Fruit fly (Drosophila melanogaster): Measurements from ENCODE around the gene SNF4Agamma.
A peak's percentile ranks its signal among the peaks of the same experiment; 100 is the strongest.

SNF4Agamma gene

DNA sequence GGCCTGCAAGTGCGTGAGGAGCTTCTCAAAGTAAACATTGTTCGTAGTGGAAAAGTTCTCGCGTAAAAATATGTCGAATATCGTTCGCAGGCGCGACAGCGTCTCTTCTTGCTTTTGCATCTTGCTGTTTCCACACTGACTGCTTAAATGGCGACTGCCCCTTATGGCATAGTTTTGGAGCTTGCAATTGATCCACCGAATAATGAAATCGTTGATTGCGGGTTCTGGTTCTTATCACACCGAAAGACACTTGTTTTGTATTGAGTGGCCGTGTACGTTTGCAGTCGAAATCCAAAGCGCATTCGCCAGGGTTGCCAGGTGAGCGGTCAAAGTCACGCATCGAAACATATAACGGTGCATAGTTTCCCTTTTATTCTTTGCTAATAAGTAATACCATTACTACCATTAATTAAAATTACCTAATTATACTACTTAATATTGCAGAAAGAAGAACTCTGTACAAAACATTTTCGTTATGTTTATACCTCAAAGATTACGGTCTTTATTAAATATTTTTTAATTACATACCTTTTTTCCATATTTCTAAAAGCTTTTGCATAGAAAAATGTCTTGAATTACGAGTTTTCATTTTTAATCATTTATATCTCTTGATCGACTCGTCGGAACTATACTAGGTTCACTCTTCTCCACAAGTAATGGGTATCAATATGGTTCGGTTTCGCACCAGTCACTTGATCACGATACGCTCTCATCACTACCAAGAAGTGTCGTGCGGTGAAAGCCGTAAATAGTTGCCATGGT, 38.9 kb upstream of the SNF4Agamma start, which contains the start of the genes CG7044 and Tbc1d22:
Gene CG7044 (minus strand): TSS at position 266 of the 762 bp plus-strand sequence.
Gene Tbc1d22 (plus strand): TSS at position 747 of the 762 bp plus-strand sequence.
- no peak for TF ChIP-seq Lpt (GFP tag; optimal IDR thresholded peaks at IDR 0.05)
- peak; percentile 16 for TF ChIP-seq cato (GFP tag; optimal IDR thresholded peaks at IDR 0.05; ENCODE audit: borderline replicate concordance)
- no peak for TF ChIP-seq stc (GFP tag; IDR thresholded peaks at IDR 0.05)
- no peak for TF ChIP-seq yki (optimal IDR thresholded peaks at IDR 0.05)
- no peak for TF ChIP-seq eve (GFP tag; optimal IDR thresholded peaks at IDR 0.05)
- TF ChIP-seq CG12391 (tag; optimal IDR thresholded peaks at IDR 0.05): peak; percentile 69
- no peak for TF ChIP-seq CG11560 (tag; IDR thresholded peaks at IDR 0.05)
- peak; percentile 45 for TF ChIP-seq Usf (GFP tag; optimal IDR thresholded peaks at IDR 0.05)
- no peak for TF ChIP-seq ham (GFP tag; IDR thresholded peaks at IDR 0.05)
- no peak for TF ChIP-seq Hmr (GFP tag; optimal IDR thresholded peaks at IDR 0.05)
- peak; percentile 51 for TF ChIP-seq Oli (tag; optimal IDR thresholded peaks at IDR 0.05)
- no peak for TF ChIP-seq ro (GFP tag; IDR thresholded peaks at IDR 0.05)
- no peak for TF ChIP-seq fru (optimal IDR thresholded peaks at IDR 0.05)
- no peak for TF ChIP-seq tup (GFP tag; optimal IDR thresholded peaks at IDR 0.05)
- peak; percentile 13 for TF ChIP-seq Ets97D (GFP tag; optimal IDR thresholded peaks at IDR 0.05)
- TF ChIP-seq CG14441 (GFP tag; IDR thresholded peaks at IDR 0.05): no peak
- TF ChIP-seq B-H2 (GFP tag; optimal IDR thresholded peaks at IDR 0.05): no peak
- 0 out of 2 replicates have a peak, but pooled peaks have one; percentile 19 for TF ChIP-seq CG4404 (GFP tag; IDR thresholded peaks at IDR 0.05)
- no peak for TF ChIP-seq CG11695 (GFP tag; IDR thresholded peaks at IDR 0.05)
- TF ChIP-seq D (optimal IDR thresholded peaks at IDR 0.05): no peak
- TF ChIP-seq D (GFP tag; optimal IDR thresholded peaks at IDR 0.05): no peak
- peak; percentile 40 for TF ChIP-seq CG12104 (GFP tag; optimal IDR thresholded peaks at IDR 0.05)
- TF ChIP-seq ac (GFP tag; optimal IDR thresholded peaks at IDR 0.05): no peak
- TF ChIP-seq H2.0 (GFP tag; IDR thresholded peaks at IDR 0.05): peak; percentile 30; the same call in 1 of the 2 replicates
- TF ChIP-seq CG18011 (GFP tag; optimal IDR thresholded peaks at IDR 0.05): no peak
- no peak for TF ChIP-seq fd64A (GFP tag; optimal IDR thresholded peaks at IDR 0.05)
- TF ChIP-seq Asciz (GFP tag; optimal IDR thresholded peaks at IDR 0.05): no peak
- TF ChIP-seq Dek (tag; optimal IDR thresholded peaks at IDR 0.05): peak; percentile 60
- TF ChIP-seq hth (optimal IDR thresholded peaks at IDR 0.05): no peak
- TF ChIP-seq Opbp (GFP tag; IDR thresholded peaks at IDR 0.05; ENCODE audit: partially characterized antibody): peak; percentile 9; the same call in 1 of the 3 replicates
- no peak for TF ChIP-seq jing (GFP tag; optimal IDR thresholded peaks at IDR 0.05)
- TF ChIP-seq onecut (GFP tag; IDR thresholded peaks at IDR 0.05): no peak
- peak; percentile 49 for TF ChIP-seq pum (GFP tag; optimal IDR thresholded peaks at IDR 0.05)
- no peak for TF ChIP-seq scrt (GFP tag; optimal IDR thresholded peaks at IDR 0.05)
- peak; percentile 22; the same call in 1 of the 2 replicates for TF ChIP-seq CG6272 (GFP tag; IDR thresholded peaks at IDR 0.05)
- TF ChIP-seq seq (GFP tag; IDR thresholded peaks at IDR 0.05): no peak
- TF ChIP-seq NC2α (GFP tag; optimal IDR thresholded peaks at IDR 0.05): no peak
- peak; percentile 63 for TF ChIP-seq MBD-R2 (GFP tag; IDR thresholded peaks at IDR 0.05)
- TF ChIP-seq az2 (GFP tag; optimal IDR thresholded peaks at IDR 0.05): peak; percentile 58
- TF ChIP-seq Meics (GFP tag; optimal IDR thresholded peaks at IDR 0.05): peak; percentile 45
- TF ChIP-seq CG17385 (GFP tag; optimal IDR thresholded peaks at IDR 0.05): no peak
- TF ChIP-seq p53 (GFP tag; optimal IDR thresholded peaks at IDR 0.05): no peak
- no peak for TF ChIP-seq C15 (GFP tag; IDR thresholded peaks at IDR 0.05)
- no peak for TF ChIP-seq lab (GFP tag; optimal IDR thresholded peaks at IDR 0.05)
- no peak for TF ChIP-seq Atf3 (GFP tag; optimal IDR thresholded peaks at IDR 0.05)
- no peak for TF ChIP-seq run (tag; optimal IDR thresholded peaks at IDR 0.05)
- no peak for TF ChIP-seq CG11723 (GFP tag; optimal IDR thresholded peaks at IDR 0.05)
- no peak for TF ChIP-seq CG8359 (GFP tag; optimal IDR thresholded peaks at IDR 0.05; ENCODE audit: borderline replicate concordance)
- TF ChIP-seq CG32772 (GFP tag; IDR thresholded peaks at IDR 0.05): no peak; the same call in 1 of the 2 replicates
- no peak for TF ChIP-seq fu2 (GFP tag; optimal IDR thresholded peaks at IDR 0.05)
- peak; percentile 54 for TF ChIP-seq Chrac-16 (GFP tag; optimal IDR thresholded peaks at IDR 0.05)
